Worm (Caenorhabditis elegans): ENCODE measurements around the gene cest-9.2.

ce11 chrX:12174686-12175404, 47.1 kb upstream of the cest-9.2 start:
- TF ChIP-seq B0310.2 (tag; optimal IDR thresholded peaks at IDR 0.05) (no peak), ama-1 (optimal IDR thresholded peaks at IDR 0.05) (no peak), flt-1 (GFP tag; IDR thresholded peaks at IDR 0.05) (no peak), ceh-13 (GFP tag; optimal IDR thresholded peaks at IDR 0.05) (no peak), hmbx-1 (tag; optimal IDR thresholded peaks at IDR 0.05) (no peak)
